Worm (Caenorhabditis elegans) whole organism, late embryonic: Measurements from ENCODE around the gene ZK688.5.

Experiments
- C08G9.2 ChIP-seq: sonication (generic microtip); optimal IDR thresholded peaks from 2 replicates; lab custom pipeline; 2016; ENCODE audit warnings: mild to moderate bottlenecking, missing genetic modification characterization, moderate library complexity, missing compliant biosample characterization
- C38D4.7 ChIP-seq: fragments of 200-800 bp; sonication (Bioruptor generic); optimal IDR thresholded peaks from 2 replicates; lab custom pipeline; 2018; ENCODE audit warnings: mild to moderate bottlenecking, missing genetic modification characterization, moderate library complexity, missing compliant biosample characterization
- ama-1 ChIP-seq: fragments of 150-350 bp; optimal IDR thresholded peaks from 2 replicates; lab custom pipeline; 2014
- ceh-18 ChIP-seq: sonication (generic microtip); optimal IDR thresholded peaks from 2 replicates; lab custom pipeline; 2016; ENCODE audit warnings: missing genetic modification characterization, missing compliant biosample characterization
- ceh-19 ChIP-seq: fragments of 200-800 bp; sonication (Bioruptor generic); optimal IDR thresholded peaks from 2 replicates; lab custom pipeline; 2018; ENCODE audit warnings: mild to moderate bottlenecking, missing genetic modification characterization, missing compliant biosample characterization
- ceh-24 ChIP-seq: sonication (generic microtip); optimal IDR thresholded peaks from 2 replicates; lab custom pipeline; 2016; ENCODE audit warnings: mild to moderate bottlenecking, missing genetic modification characterization, missing compliant biosample characterization
- ceh-34 ChIP-seq: sonication (generic microtip); optimal IDR thresholded peaks from 2 replicates; lab custom pipeline; 2016; ENCODE audit warnings: mild to moderate bottlenecking, missing genetic modification characterization, missing compliant biosample characterization
- ceh-48 ChIP-seq: sonication (generic microtip); optimal IDR thresholded peaks from 2 replicates; lab custom pipeline; 2016; ENCODE audit warnings: missing genetic modification characterization, inconsistent platforms, missing compliant biosample characterization
- ceh-9 ChIP-seq: sonication (generic microtip); optimal IDR thresholded peaks from 2 replicates; lab custom pipeline; 2016; ENCODE audit warnings: mild to moderate bottlenecking, missing genetic modification characterization, inconsistent platforms, missing compliant biosample characterization
- che-1 ChIP-seq: sonication (generic microtip); optimal IDR thresholded peaks from 2 replicates; lab custom pipeline; 2016; ENCODE audit warnings: mild to moderate bottlenecking, missing genetic modification characterization, missing compliant biosample characterization
- dmd-4 ChIP-seq: sonication (generic microtip); optimal IDR thresholded peaks from 2 replicates; lab custom pipeline; 2016; ENCODE audit warnings: borderline replicate concordance, missing genetic modification characterization, missing compliant biosample characterization
- dve-1 ChIP-seq: sonication (generic microtip); optimal IDR thresholded peaks from 2 replicates; lab custom pipeline; 2017; ENCODE audit warnings: antibody characterized with exemption, mild to moderate bottlenecking, missing genetic modification characterization, missing compliant biosample characterization
- elt-2 ChIP-seq: sonication (generic microtip); optimal IDR thresholded peaks from 2 replicates; lab custom pipeline; 2016; ENCODE audit warnings: missing genetic modification reagents, missing genetic modification characterization, missing compliant biosample characterization
- elt-4 ChIP-seq: sonication (generic microtip); optimal IDR thresholded peaks from 2 replicates; lab custom pipeline; 2016; ENCODE audit warnings: missing genetic modification characterization, missing compliant biosample characterization
- eyg-1 ChIP-seq: sonication (generic microtip); optimal IDR thresholded peaks from 2 replicates; lab custom pipeline; 2016; ENCODE audit warnings: missing genotype, missing genetic modification characterization, missing compliant biosample characterization
- fkh-10 ChIP-seq: fragments of 150-350 bp; optimal IDR thresholded peaks from 2 replicates; lab custom pipeline; 2014; ENCODE audit warnings: missing biosample characterization, missing genetic modification reagents, missing genetic modification characterization
- gmeb-2 ChIP-seq: sonication (generic microtip); optimal IDR thresholded peaks from 2 replicates; lab custom pipeline; 2016; ENCODE audit warnings: missing genetic modification characterization, inconsistent platforms, missing compliant biosample characterization
- hlh-13 ChIP-seq: fragments of 200-800 bp; sonication (Bioruptor generic); optimal IDR thresholded peaks from 2 replicates; lab custom pipeline; 2018; ENCODE audit warnings: mild to moderate bottlenecking, missing genetic modification characterization, missing compliant biosample characterization
- hlh-8 ChIP-seq: sonication (generic microtip); optimal IDR thresholded peaks from 2 replicates; lab custom pipeline; 2016; ENCODE audit warnings: missing genotype, missing genetic modification characterization, missing compliant biosample characterization
- mec-3 ChIP-seq: sonication (generic microtip); optimal IDR thresholded peaks from 2 replicates; lab custom pipeline; 2016; ENCODE audit warnings: borderline replicate concordance, missing genetic modification characterization, missing compliant biosample characterization
- nfya-1 ChIP-seq: sonication (generic microtip); optimal IDR thresholded peaks from 2 replicates; lab custom pipeline; 2017; ENCODE audit warnings: missing genetic modification characterization, mild to moderate bottlenecking, missing compliant biosample characterization, antibody characterized with exemption, moderate library complexity
- nhr-11 ChIP-seq: fragments of 150-350 bp; optimal IDR thresholded peaks from 2 replicates; lab custom pipeline; 2014; ENCODE audit warnings: missing biosample characterization, missing genetic modification characterization
- nhr-232 ChIP-seq: sonication (generic microtip); optimal IDR thresholded peaks from 2 replicates; lab custom pipeline; 2016; ENCODE audit warnings: missing genetic modification characterization, missing compliant biosample characterization
- odd-2 ChIP-seq: sonication (generic microtip); optimal IDR thresholded peaks from 2 replicates; lab custom pipeline; 2017; ENCODE audit warnings: antibody characterized with exemption, mild to moderate bottlenecking, missing genetic modification characterization, missing compliant biosample characterization
- pag-3 ChIP-seq: sonication (generic microtip); optimal IDR thresholded peaks from 2 replicates; lab custom pipeline; 2016; ENCODE audit warnings: missing compliant biosample characterization, missing genetic modification characterization, borderline replicate concordance
- pat-9 ChIP-seq: fragments of 200-800 bp; sonication (Bioruptor generic); optimal IDR thresholded peaks from 2 replicates; lab custom pipeline; 2018; ENCODE audit warnings: mild to moderate bottlenecking, missing genetic modification characterization, moderate library complexity, missing compliant biosample characterization
- pqm-1 ChIP-seq: sonication (generic microtip); optimal IDR thresholded peaks from 2 replicates; lab custom pipeline; 2016; ENCODE audit warnings: missing genetic modification characterization, missing compliant biosample characterization
- pros-1 ChIP-seq: fragments of 150-350 bp; optimal IDR thresholded peaks from 2 replicates; lab custom pipeline; 2014; ENCODE audit warnings: missing biosample characterization, missing genetic modification reagents, missing genetic modification characterization
- syd-9 ChIP-seq: sonication (generic microtip); optimal IDR thresholded peaks from 2 replicates; lab custom pipeline; 2016; ENCODE audit warnings: mild to moderate bottlenecking, missing genetic modification characterization, moderate library complexity, missing compliant biosample characterization
- ttx-3 ChIP-seq: sonication (generic microtip); optimal IDR thresholded peaks from 2 replicates; lab custom pipeline; 2016; ENCODE audit warnings: missing genetic modification reagents, missing genetic modification characterization, missing compliant biosample characterization
- unc-55 ChIP-seq: sonication (generic microtip); optimal IDR thresholded peaks from 2 replicates; lab custom pipeline; 2017; ENCODE audit warnings: missing biosample characterization, missing genetic modification reagents, missing genetic modification characterization
- unc-86 ChIP-seq: sonication (generic microtip); optimal IDR thresholded peaks from 2 replicates; lab custom pipeline; 2016; ENCODE audit warnings: missing genetic modification characterization, missing compliant biosample characterization
- ztf-16 ChIP-seq: sonication (generic microtip); optimal IDR thresholded peaks from 2 replicates; lab custom pipeline; 2017; ENCODE audit warnings: missing genetic modification characterization, missing compliant biosample characterization

ZK688.5 gene

DNA sequence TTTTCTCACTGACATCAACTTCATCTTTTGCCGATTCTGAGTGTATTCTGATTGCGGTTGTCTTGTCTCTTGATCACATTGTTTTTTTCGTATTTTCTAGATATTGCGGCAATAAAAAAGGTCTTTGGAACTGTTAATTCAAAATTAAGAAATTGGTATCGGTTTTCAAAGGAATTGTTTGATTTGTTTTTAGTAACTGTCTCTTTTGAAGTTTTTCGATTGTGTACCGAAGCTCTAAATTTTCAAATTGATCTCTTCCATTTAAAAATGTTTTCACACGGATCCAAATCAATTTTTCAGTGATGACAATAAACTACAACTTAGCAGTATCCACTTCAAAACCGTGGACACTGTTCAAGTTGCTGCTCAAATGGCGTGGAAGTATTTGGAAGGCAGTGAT lies 9.3 kb upstream of the ZK688.5 start, which contains the start of gene best-24:
Gene best-24 (plus strand): TSS at position 301 of the 400 bp plus-strand sequence.
- TF ChIP-seq unc-86 (tag; lab: Kevin White, UChicago): no peak
- no peak for TF ChIP-seq nfya-1 (tag; lab: Kevin White, UChicago)
- TF ChIP-seq nhr-232: no peak
- no peak for TF ChIP-seq ama-1 (lab: Kevin White, UChicago)
- no peak for TF ChIP-seq odd-2 (tag; lab: Kevin White, UChicago)
- TF ChIP-seq che-1 (tag; lab: Kevin White, UChicago): no peak
- no peak for TF ChIP-seq unc-55 (GFP tag; lab: Kevin White, UChicago)
- no peak for TF ChIP-seq pag-3 (tag; lab: Kevin White, UChicago)
- no peak for TF ChIP-seq nhr-11 (tag; lab: Kevin White, UChicago)
- TF ChIP-seq gmeb-2 (tag; lab: Kevin White, UChicago): no peak
- TF ChIP-seq hlh-8 (tag; lab: Kevin White, UChicago): no peak
- no peak for TF ChIP-seq pat-9 (tag; lab: Kevin White, UChicago)
- no peak for TF ChIP-seq syd-9 (tag; lab: Kevin White, UChicago)

DNA sequence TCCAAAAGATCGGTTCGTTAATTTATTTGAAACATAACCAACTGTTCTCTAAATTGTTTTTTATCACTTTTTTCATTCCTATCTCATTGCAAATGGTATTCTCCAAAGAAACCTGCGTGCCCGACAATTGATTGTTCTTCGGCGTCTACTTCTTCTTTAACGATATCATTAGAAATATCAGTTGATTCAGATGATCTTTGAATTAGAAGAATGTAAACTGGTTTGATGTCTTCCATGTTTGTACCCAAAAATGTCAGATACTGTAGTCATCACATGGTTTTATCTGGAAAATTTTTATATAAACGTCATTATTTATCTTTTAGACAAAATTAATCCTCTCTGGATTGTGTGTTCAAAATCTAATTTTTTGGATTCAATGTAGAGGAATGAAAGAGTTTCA lies 6.3 kb upstream of the ZK688.5 start:
- TF ChIP-seq ceh-18 (tag; lab: Kevin White, UChicago): no peak
- TF ChIP-seq, all 69 proteins: peak for 0

DNA sequence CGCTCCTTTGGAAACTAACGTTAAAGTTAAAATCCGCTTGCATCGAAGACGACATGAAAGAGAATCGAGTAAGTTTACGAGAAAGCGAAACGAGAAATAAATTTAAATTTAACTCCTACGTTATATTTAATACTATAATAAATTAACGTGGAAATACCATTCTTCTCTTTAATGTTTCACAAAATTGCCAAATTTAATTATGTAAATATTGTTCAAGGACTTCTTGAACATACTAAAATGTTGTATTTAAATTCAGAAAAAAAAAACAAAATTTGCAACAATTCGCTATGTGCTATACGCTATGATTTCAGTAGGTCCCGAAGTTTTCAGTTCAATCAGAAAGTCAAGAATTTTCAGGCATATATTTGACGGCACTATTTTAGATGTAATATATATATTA lies 5.5 kb upstream of the ZK688.5 start, which contains the start of gene ZK688.10:
Gene ZK688.10 (minus strand): TSS at position 101 of the 400 bp plus-strand sequence.
- TF ChIP-seq ztf-16 (no peak), eyg-1 (no peak), gmeb-2 (tag; lab: Kevin White, UChicago) (no peak), elt-4 (tag; lab: Kevin White, UChicago) (no peak), ceh-19 (GFP tag; lab: Kevin White, UChicago) (no peak), dve-1 (tag; lab: Kevin White, UChicago) (no peak), ceh-34 (tag; lab: Kevin White, UChicago) (no peak), ttx-3 (tag; lab: Kevin White, UChicago) (no peak), nfya-1 (tag; lab: Kevin White, UChicago) (no peak), mec-3 (tag; lab: Kevin White, UChicago) (no peak), ceh-9 (tag; lab: Kevin White, UChicago) (no peak), elt-2 (no peak), C08G9.2 (no peak), pqm-1 (tag; lab: Kevin White, UChicago) (no peak), unc-55 (GFP tag; lab: Kevin White, UChicago) (no peak), hlh-13 (GFP tag; lab: Kevin White, UChicago) (no peak), ceh-48 (no peak)

DNA sequence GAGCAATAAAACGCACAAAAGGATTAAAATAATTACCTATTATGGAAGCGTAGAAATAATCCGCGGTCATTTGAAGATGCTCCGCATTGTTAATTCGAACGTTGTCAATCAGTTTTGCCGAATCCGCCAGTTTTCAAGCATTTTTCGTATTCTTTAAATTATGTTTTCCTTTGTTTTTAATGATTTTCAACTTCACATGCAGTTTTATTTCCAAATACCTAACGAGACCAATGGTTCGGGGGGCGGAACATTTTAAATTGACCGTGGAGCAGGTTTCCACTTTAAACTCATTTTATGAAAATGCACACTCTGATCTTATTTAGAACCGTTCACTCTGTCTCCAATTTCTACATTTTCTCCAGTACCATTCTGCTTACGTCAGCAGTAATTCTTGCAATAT lies 3.3 kb upstream of the ZK688.5 start, which contains the start of gene ZK688.4:
Gene ZK688.4 (plus strand): TSS at position 301 of the 400 bp plus-strand sequence.
- no peak for TF ChIP-seq unc-86 (tag; lab: Kevin White, UChicago)
- TF ChIP-seq syd-9 (tag; lab: Kevin White, UChicago): no peak
- no peak for TF ChIP-seq ceh-24 (tag; lab: Kevin White, UChicago)
- TF ChIP-seq pros-1 (tag; lab: Kevin White, UChicago): no peak
- no peak for TF ChIP-seq C38D4.7 (GFP tag; lab: Kevin White, UChicago)
- TF ChIP-seq dmd-4 (tag; lab: Kevin White, UChicago): no peak
- TF ChIP-seq fkh-10 (GFP tag; lab: Kevin White, UChicago): no peak

DNA sequence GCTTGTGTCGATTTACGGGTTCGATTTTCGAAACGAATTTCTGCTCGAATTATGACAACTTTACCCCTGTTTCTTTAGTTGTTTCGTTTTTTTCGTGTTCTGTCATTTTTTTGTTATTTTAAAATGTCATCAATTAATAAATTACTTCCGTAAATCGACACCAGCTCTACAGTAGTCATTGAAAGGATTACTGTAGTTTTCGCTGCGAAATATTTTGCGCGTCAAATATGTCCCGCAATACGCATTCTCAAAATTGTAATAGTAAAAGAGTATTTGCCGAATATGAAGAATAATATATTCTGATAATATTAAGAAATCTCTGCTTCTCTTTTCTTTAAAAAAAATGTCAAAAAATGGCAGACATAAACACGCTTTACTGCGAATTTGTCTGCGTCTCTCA lies 1.8 kb upstream of the ZK688.5 start:
- TF ChIP-seq unc-55 (GFP tag; lab: Kevin White, UChicago): no peak
